Worm (Caenorhabditis elegans): ENCODE results near the gene Y39A1A.21.

DNA sequence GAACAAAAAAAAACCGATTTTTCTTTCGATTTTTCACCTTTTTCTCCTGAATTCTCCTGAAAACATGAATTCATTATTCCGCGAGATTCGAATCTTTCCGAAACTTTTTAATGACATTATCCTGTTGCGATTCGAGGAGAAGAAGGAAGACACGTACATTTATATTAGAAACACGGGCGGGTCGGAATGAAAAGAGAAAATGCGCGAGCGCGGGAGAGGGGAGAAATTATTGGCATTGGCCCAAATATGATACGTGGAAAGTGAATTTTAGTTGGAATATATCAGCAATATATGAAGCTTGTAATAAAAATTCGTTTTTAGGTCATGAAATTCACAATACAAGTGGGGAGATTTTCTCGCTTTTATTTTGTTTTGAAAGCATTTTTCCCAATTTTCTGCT lies 53.3 kb downstream of the Y39A1A.21 start:
- TF ChIP-seq snpc-4 (tag; optimal IDR thresholded peaks at IDR 0.05) (no peak), elt-1 (tag; optimal IDR thresholded peaks at IDR 0.05; ENCODE audit: borderline replicate concordance, insufficient read depth) (no peak), lin-13 (tag; optimal IDR thresholded peaks at IDR 0.05) (no peak), ztf-11 (tag; optimal IDR thresholded peaks at IDR 0.05) (no peak)

All from whole organism, mixed stage, embryonic.